Fruit fly (Drosophila melanogaster): ENCODE data around the gene Cpr67B.

Gene Cpr67B

DNA sequence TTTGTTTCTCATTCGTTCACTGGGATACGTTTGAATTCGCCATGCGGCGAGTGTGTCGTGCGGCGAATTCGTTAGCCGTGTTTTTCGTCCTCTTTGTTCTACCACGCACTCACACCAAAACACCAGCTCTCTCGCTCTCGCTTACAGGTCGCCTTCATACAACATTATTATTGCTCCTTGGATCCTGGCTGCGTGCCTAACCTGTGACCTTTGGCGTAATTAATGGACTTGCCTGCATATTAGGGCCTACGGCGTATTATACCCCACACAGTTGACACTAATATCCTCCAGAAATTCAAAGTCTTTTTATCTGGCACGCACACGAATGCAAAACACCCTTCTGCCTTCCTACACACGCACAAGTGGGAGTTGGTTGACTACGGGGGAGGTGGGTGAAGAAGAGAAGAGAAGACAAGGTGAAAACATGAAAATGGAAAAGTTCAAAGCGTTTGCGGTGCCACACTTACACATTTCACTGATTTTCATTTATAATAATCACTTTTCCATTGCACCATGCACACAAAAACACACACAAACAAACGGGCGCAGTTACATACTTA is 5.5 kb downstream of the Cpr67B start (continued):
- TF ChIP-seq CG1832 (GFP tag; optimal IDR thresholded peaks at IDR 0.05), result peak; percentile 63
- TF ChIP-seq Sox100B (GFP tag; optimal IDR thresholded peaks at IDR 0.05), result no peak
- TF ChIP-seq cato (GFP tag; optimal IDR thresholded peaks at IDR 0.05; ENCODE audit: borderline replicate concordance), result no peak
- TF ChIP-seq shn (GFP tag; optimal IDR thresholded peaks at IDR 0.05), result no peak
- no peak for TF ChIP-seq CG11085 (GFP tag; IDR thresholded peaks at IDR 0.05)
- no peak for TF ChIP-seq HLHmδ (GFP tag; optimal IDR thresholded peaks at IDR 0.05)
- no peak for TF ChIP-seq ERR (GFP tag; optimal IDR thresholded peaks at IDR 0.05)
- no peak for TF ChIP-seq Fer1 (GFP tag; optimal IDR thresholded peaks at IDR 0.05)
- TF ChIP-seq ap (GFP tag; IDR thresholded peaks at IDR 0.05), result no peak
- no peak for TF ChIP-seq Meics (GFP tag; optimal IDR thresholded peaks at IDR 0.05)
- no peak for TF ChIP-seq ara (GFP tag; IDR thresholded peaks at IDR 0.05)
- 0 out of 2 replicates have a peak, but pooled peaks have one; percentile 22 for TF ChIP-seq CG16779 (GFP tag; IDR thresholded peaks at IDR 0.05)
- no peak for TF ChIP-seq CG17328 (GFP tag; IDR thresholded peaks at IDR 0.05)
- TF ChIP-seq NFAT (GFP tag; IDR thresholded peaks at IDR 0.05), result no peak
- no peak for TF ChIP-seq tgo (GFP tag; IDR thresholded peaks at IDR 0.05)
- TF ChIP-seq nerfin-1 (tag; optimal IDR thresholded peaks at IDR 0.05), result peak; percentile 24
- no peak for TF ChIP-seq CG10462 (GFP tag; optimal IDR thresholded peaks at IDR 0.05)
- TF ChIP-seq crol (GFP tag; IDR thresholded peaks at IDR 0.05), result peak; percentile 64

DNA sequence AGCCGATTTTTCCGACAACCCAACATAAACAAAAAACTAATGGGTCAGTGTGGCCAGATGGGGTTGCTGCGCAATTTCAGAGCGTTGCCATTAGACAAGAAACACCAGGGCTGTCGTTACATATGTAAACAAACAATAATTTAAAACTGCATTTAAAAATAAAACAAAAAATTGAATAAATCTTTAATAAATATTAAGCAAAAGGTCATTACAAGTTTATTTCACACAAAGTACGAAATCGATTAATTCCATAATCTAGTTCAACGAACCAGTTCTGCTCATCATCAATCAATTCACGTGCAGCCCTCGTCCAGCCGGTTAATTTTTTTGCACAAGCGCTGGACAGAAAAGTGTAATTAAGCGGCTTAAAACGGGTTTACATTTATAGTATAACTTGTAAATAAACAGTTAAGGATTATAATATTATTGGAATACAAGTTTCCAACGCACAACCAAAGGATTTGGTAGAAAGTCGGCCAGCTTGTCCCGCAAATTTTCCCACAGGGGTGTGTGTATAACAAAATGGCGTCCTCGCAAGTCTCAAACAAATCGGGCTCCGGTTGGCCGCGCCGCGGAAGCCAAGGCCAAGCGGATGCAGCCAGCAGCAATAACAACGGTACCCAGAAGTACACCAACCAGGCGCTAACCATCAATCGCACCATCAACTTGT is 6.3 kb downstream of the Cpr67B start, which contains the start of the genes CG4022 and Cpsf5:
CG4022 (minus strand) TSS at position 79 of the 670 bp plus-strand sequence.
Cpsf5 (plus strand) TSS at position 285 of the 670 bp plus-strand sequence.
- peak; percentile 90 for TF ChIP-seq CG9817 (tag; optimal IDR thresholded peaks at IDR 0.05)
- TF ChIP-seq CG34224 (GFP tag; IDR thresholded peaks at IDR 0.05; ENCODE audit: partially characterized antibody), result no peak
- peak; percentile 89; the same call in 1 of the 2 replicates for TF ChIP-seq rib (GFP tag; IDR thresholded peaks at IDR 0.05)
- TF ChIP-seq CG3847 (GFP tag; IDR thresholded peaks at IDR 0.05), result peak; percentile 88
- peak; percentile 86 for TF ChIP-seq Max (GFP tag; optimal IDR thresholded peaks at IDR 0.05)
- peak; percentile 26; the same call in 1 of the 3 replicates for TF ChIP-seq CG2199 (GFP tag; IDR thresholded peaks at IDR 0.05)
- TF ChIP-seq CG13424 (tag; optimal IDR thresholded peaks at IDR 0.05), result peak; percentile 92
- TF ChIP-seq Dbx (GFP tag; IDR thresholded peaks at IDR 0.05), result peak; percentile 93
- TF ChIP-seq CG15073 (GFP tag; optimal IDR thresholded peaks at IDR 0.05), result no peak
- TF ChIP-seq CG15269 (tag; optimal IDR thresholded peaks at IDR 0.05), result peak; percentile 88
- peak; percentile 81 for TF ChIP-seq onecut (GFP tag; IDR thresholded peaks at IDR 0.05)
- TF ChIP-seq D19B (GFP tag; optimal IDR thresholded peaks at IDR 0.05), result peak; percentile 45
- no peak for TF ChIP-seq bbx (GFP tag; IDR thresholded peaks at IDR 0.05; ENCODE audit: partially characterized antibody)
- peak; percentile 51 for TF ChIP-seq pnt (GFP tag; optimal IDR thresholded peaks at IDR 0.05)
- peak; percentile 90 for TF ChIP-seq slbo (GFP tag; IDR thresholded peaks at IDR 0.05)
- TF ChIP-seq CG17361 (GFP tag; IDR thresholded peaks at IDR 0.05), result peak; percentile 82
- no peak for TF ChIP-seq CG16779 (GFP tag; IDR thresholded peaks at IDR 0.05)
- no peak for TF ChIP-seq her (GFP tag; optimal IDR thresholded peaks at IDR 0.05)
- TF ChIP-seq ato (GFP tag; IDR thresholded peaks at IDR 0.05; ENCODE audit: partially characterized antibody), result no peak
- TF ChIP-seq CG4854 (GFP tag; optimal IDR thresholded peaks at IDR 0.05), result peak; percentile 62
- peak; percentile 82 for TF ChIP-seq Fer1 (GFP tag; optimal IDR thresholded peaks at IDR 0.05)
- TF ChIP-seq CG7963 (GFP tag; IDR thresholded peaks at IDR 0.05; ENCODE audit: partially characterized antibody), result no peak
- TF ChIP-seq C15 (GFP tag; IDR thresholded peaks at IDR 0.05), result peak; percentile 79; the same call in 1 of the 3 replicates
- TF ChIP-seq sob (GFP tag; IDR thresholded peaks at IDR 0.05), result peak; percentile 87
- peak; percentile 82 for TF ChIP-seq Sox102F (GFP tag; optimal IDR thresholded peaks at IDR 0.05)
- peak; percentile 78 for TF ChIP-seq Ada2b (GFP tag; IDR thresholded peaks at IDR 0.05)
- TF ChIP-seq Adf1 (GFP tag; IDR thresholded peaks at IDR 0.05), result peak; percentile 61; the same call in 1 of the 2 replicates
- TF ChIP-seq dmrt99B (tag; optimal IDR thresholded peaks at IDR 0.05), result no peak
- peak; percentile 41; the same call in 1 of the 3 replicates for TF ChIP-seq HLH4C (GFP tag; IDR thresholded peaks at IDR 0.05; ENCODE audit: partially characterized antibody)
- peak; percentile 20 for TF ChIP-seq ac (GFP tag; optimal IDR thresholded peaks at IDR 0.05)
- peak; percentile 76; the same call in 2 of the 3 replicates for TF ChIP-seq CG11093 (GFP tag; IDR thresholded peaks at IDR 0.05)
- TF ChIP-seq Atf-2 (GFP tag; optimal IDR thresholded peaks at IDR 0.05), result no peak
- no peak for TF ChIP-seq CG13894 (tag; optimal IDR thresholded peaks at IDR 0.05)
